Worm (Caenorhabditis elegans): ENCODE measurements around the gene C31H1.1.
A peak's percentile ranks its signal among the peaks of the same experiment; 100 is the strongest.

The C31H1.1 gene

ce11 chrIV:5834182-5834581 lies 36.9 kb downstream of the C31H1.1 start:
- TF ChIP-seq tbx-37 (GFP tag; conservative IDR thresholded peaks at IDR 0.05), result no peak
- TF ChIP-seq ceh-36 (tag; optimal IDR thresholded peaks at IDR 0.05), result no peak
- TF ChIP-seq flt-1 (GFP tag; IDR thresholded peaks at IDR 0.05), result no peak
- TF ChIP-seq hmbx-1 (tag; optimal IDR thresholded peaks at IDR 0.05), result no peak
- no peak for TF ChIP-seq pes-1 (GFP tag; IDR thresholded peaks at IDR 0.05)
- no peak for TF ChIP-seq tra-4 (tag; optimal IDR thresholded peaks at IDR 0.05)
- TF ChIP-seq ama-1 (optimal IDR thresholded peaks at IDR 0.05), result no peak
- no peak for TF ChIP-seq hnd-1 (tag; optimal IDR thresholded peaks at IDR 0.05)
- TF ChIP-seq B0310.2 (tag; optimal IDR thresholded peaks at IDR 0.05), result no peak

ce11 chrIV:5839178-5839577 lies 41.9 kb downstream of the C31H1.1 start, which contains the start of gene C06E7.2:
C06E7.2 (plus strand) TSS chrIV:5839478.
- no peak for TF ChIP-seq ceh-13 (GFP tag; optimal IDR thresholded peaks at IDR 0.05)

DNA sequence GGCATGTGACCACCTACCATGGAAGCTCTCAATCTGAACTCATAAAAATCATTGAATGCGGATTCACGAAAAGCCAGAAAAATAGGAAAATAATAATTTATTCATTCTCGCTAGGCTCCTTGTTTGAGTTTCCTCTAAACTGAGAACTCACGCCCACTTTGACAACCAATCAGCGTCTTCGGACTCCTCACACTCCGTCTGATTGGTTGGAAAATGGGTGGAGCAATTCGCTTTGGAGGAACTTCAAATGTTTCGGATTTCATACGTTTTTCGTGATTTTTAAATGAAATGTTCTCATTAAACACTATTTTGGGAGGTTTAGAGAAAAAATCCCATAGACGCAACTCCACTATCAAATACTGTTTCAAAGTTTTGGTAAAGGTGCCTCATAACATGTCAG lies 45.7 kb downstream of the C31H1.1 start:
- TF ChIP-seq sea-1 (GFP tag; conservative IDR thresholded peaks at IDR 0.05) (no peak), ama-1 (optimal IDR thresholded peaks at IDR 0.05) (no peak), B0310.2 (tag; optimal IDR thresholded peaks at IDR 0.05) (no peak), ets-7 (tag; optimal IDR thresholded peaks at IDR 0.05) (no peak), pes-1 (GFP tag; IDR thresholded peaks at IDR 0.05) (no peak), flt-1 (GFP tag; IDR thresholded peaks at IDR 0.05) (no peak), F13C5.2 (tag; optimal IDR thresholded peaks at IDR 0.05) (no peak), hmg-4 (GFP tag; optimal IDR thresholded peaks at IDR 0.05) (no peak), tbx-11 (GFP tag; IDR thresholded peaks at IDR 0.05) (no peak), ceh-13 (GFP tag; optimal IDR thresholded peaks at IDR 0.05) (no peak)

- TF ChIP-seq scrt-1 (GFP tag; IDR thresholded peaks at IDR 0.05), result no peak
- TF ChIP-seq tbx-11 (GFP tag; IDR thresholded peaks at IDR 0.05), result no peak
- no peak for TF ChIP-seq ceh-36 (tag; optimal IDR thresholded peaks at IDR 0.05)
- no peak for TF ChIP-seq ceh-13 (GFP tag; optimal IDR thresholded peaks at IDR 0.05)
- TF ChIP-seq pes-1 (GFP tag; IDR thresholded peaks at IDR 0.05), result no peak
- TF ChIP-seq tbx-37 (GFP tag; conservative IDR thresholded peaks at IDR 0.05), result no peak
- TF ChIP-seq tra-4 (tag; optimal IDR thresholded peaks at IDR 0.05), result no peak
- TF ChIP-seq ama-1 (optimal IDR thresholded peaks at IDR 0.05), result no peak
- no peak for TF ChIP-seq F13C5.2 (tag; optimal IDR thresholded peaks at IDR 0.05)
- TF ChIP-seq hmg-4 (GFP tag; optimal IDR thresholded peaks at IDR 0.05), result no peak
- no peak for TF ChIP-seq sea-1 (GFP tag; conservative IDR thresholded peaks at IDR 0.05)
- TF ChIP-seq hnd-1 (tag; optimal IDR thresholded peaks at IDR 0.05), result no peak
- no peak for TF ChIP-seq ets-7 (tag; optimal IDR thresholded peaks at IDR 0.05)
- TF ChIP-seq aly-1 (tag; optimal IDR thresholded peaks at IDR 0.05), result no peak
- no peak for TF ChIP-seq B0310.2 (tag; optimal IDR thresholded peaks at IDR 0.05)
- no peak for TF ChIP-seq hmbx-1 (tag; optimal IDR thresholded peaks at IDR 0.05)
- TF ChIP-seq flt-1 (GFP tag; IDR thresholded peaks at IDR 0.05), result no peak
These were observed 49.0 kb downstream of the C31H1.1 start, which contains the start of gene sams-4 for ce11 chrIV:5846269-5846668. sams-4 (minus strand) TSS chrIV:5846369.

DNA sequence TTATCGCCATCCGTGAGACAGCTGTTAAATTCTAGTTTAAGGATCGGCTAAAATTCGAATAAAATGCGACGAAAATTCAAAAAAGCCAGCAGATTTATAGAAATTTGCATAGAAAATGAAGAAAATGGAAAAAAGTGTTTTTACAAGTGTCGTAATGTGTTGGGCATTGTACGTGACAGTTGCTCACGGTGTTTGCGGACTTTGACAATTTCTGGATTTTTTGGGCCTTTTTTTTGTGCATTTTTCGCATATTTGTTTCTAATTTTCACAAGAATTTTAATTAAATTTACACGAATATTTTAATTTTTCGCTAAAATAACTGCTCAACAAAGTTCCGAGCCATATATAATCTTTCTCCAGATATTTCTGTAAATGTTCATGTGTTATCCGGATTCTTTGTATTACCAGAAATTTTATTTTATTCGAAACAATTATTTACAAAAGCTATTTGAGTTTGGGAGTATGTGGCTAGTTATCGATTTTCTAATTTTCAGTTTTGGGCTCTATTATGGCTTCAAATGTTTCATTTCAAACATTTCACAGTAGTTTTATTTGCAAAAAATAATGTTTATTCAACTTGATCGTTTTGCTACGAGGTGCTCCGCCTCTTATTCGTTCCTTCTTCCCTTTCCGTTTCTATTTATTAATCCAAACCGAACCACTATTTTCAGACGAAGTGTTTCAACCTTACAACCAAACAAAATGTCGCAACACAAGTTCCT lies 50.9 kb downstream of the C31H1.1 start, which contains the start of gene sams-3:
Gene sams-3, plus strand, starts transcription at position 672 of the 722 bp plus-strand sequence.
- no peak for TF ChIP-seq tbx-11 (GFP tag; IDR thresholded peaks at IDR 0.05)
- peak; percentile 25 for TF ChIP-seq F13C5.2 (tag; optimal IDR thresholded peaks at IDR 0.05)
